Fruit fly (Drosophila melanogaster) Kc167 (cell line): ENCODE data around the gene CG10343.

ENCODE experiments used
- Sin3A ChIP-seq: fragments of >200 bp; optimal IDR thresholded peaks from 2 replicates; lab custom pipeline; 2018; ENCODE audit warnings: missing external identifiers
- psq ChIP-seq: fragments of >200 bp; optimal IDR thresholded peaks from 2 replicates; lab custom pipeline; 2017; ENCODE audit warnings: missing external identifiers
- ttk ChIP-seq: sonication (Bioruptor generic); optimal IDR thresholded peaks from 2 replicates; lab custom pipeline; 2017; ENCODE audit warnings: missing external identifiers

dm6 chr2L:18698559-18699130 is 4.6 kb upstream of the CG10343 start, which contains the start of gene CG10341:
- TF ChIP-seq ttk, result no peak
- TF ChIP-seq psq (lab: Kevin White, UChicago), result no peak
- no peak for TF ChIP-seq Sin3A
